Worm (Caenorhabditis elegans) whole organism, young adult: ENCODE data around the gene apy-1.

Source experiments
- F57A8.1 ChIP-seq: fragments of 200-800 bp; sonication (Bioruptor generic); optimal IDR thresholded peaks from 2 replicates; lab custom pipeline; 2018; ENCODE audit warnings: mild to moderate bottlenecking, missing genetic modification characterization, moderate library complexity, missing compliant biosample characterization
- ets-4 ChIP-seq: fragments of 200-800 bp; sonication (Bioruptor generic); optimal IDR thresholded peaks from 2 replicates; lab custom pipeline; 2018; ENCODE audit warnings: mild to moderate bottlenecking, missing genetic modification characterization, missing compliant biosample characterization
- hrde-1 ChIP-seq: sonication (generic microtip); optimal IDR thresholded peaks from 2 replicates; lab custom pipeline; 2016; ENCODE audit warnings: missing genetic modification characterization, mild to moderate bottlenecking, missing compliant biosample characterization, moderate library complexity, missing genotype, missing genetic modification reagents, borderline replicate concordance
- nhr-120 ChIP-seq: fragments of 200-800 bp; sonication (Bioruptor generic); IDR thresholded peaks from 2 replicates; pipeline ENCODE4 v1.3.6; 2022; ENCODE audit warnings: missing genetic modification characterization, missing compliant biosample characterization
- sea-2 ChIP-seq: fragments of 200-800 bp; sonication (Bioruptor generic); IDR thresholded peaks from 2 replicates; pipeline ENCODE4 v1.3.6; 2022; ENCODE audit warnings: missing genetic modification characterization, missing compliant biosample characterization

ce11 chrX:7546509-7546908 is 23.0 kb downstream of the apy-1 start, which contains the start of gene col-174:
- TF ChIP-seq sea-2 (GFP tag; lab: Robert Waterston, UW): no peak
- TF ChIP-seq ets-4: no peak
- no peak for TF ChIP-seq nhr-120 (GFP tag; lab: Robert Waterston, UW)
- TF ChIP-seq hrde-1 (tag; lab: Kevin White, UChicago): no peak
- TF ChIP-seq F57A8.1 (GFP tag; lab: Kevin White, UChicago): no peak
